Worm (Caenorhabditis elegans): ENCODE data around the gene fpn-1.2.

The fpn-1.2 gene

ce11 chrV:1480841-1481240, 16.3 kb upstream of the fpn-1.2 start:
- TF ChIP-seq snpc-4 (tag; optimal IDR thresholded peaks at IDR 0.05) (no peak), ceh-82 (tag; optimal IDR thresholded peaks at IDR 0.05) (no peak), dmd-4 (tag; optimal IDR thresholded peaks at IDR 0.05) (no peak), nhr-129 (tag; optimal IDR thresholded peaks at IDR 0.05) (peak; percentile 58), nhr-11 (tag; optimal IDR thresholded peaks at IDR 0.05) (no peak), sma-9 (GFP tag; optimal IDR thresholded peaks at IDR 0.05) (peak; percentile 6), sma-9 (tag; optimal IDR thresholded peaks at IDR 0.05) (no peak), nhr-12 (tag; optimal IDR thresholded peaks at IDR 0.05) (no peak), zag-1 (tag; optimal IDR thresholded peaks at IDR 0.05) (no peak), nhr-10 (tag; optimal IDR thresholded peaks at IDR 0.05) (no peak), elt-1 (tag; optimal IDR thresholded peaks at IDR 0.05) (no peak), F13H6.1 (tag; optimal IDR thresholded peaks at IDR 0.05) (peak; percentile 58), crh-2 (tag; optimal IDR thresholded peaks at IDR 0.05) (no peak), nhr-6 (tag; optimal IDR thresholded peaks at IDR 0.05) (no peak), nhr-25 (tag; optimal IDR thresholded peaks at IDR 0.05) (no peak), mbf-1 (tag; optimal IDR thresholded peaks at IDR 0.05) (no peak), ztf-11 (tag; optimal IDR thresholded peaks at IDR 0.05) (no peak), ama-1 (optimal IDR thresholded peaks at IDR 0.05) (no peak), gmeb-1 (tag; optimal IDR thresholded peaks at IDR 0.05) (no peak)

ce11 chrV:1476841-1477240, 12.3 kb upstream of the fpn-1.2 start:
- TF ChIP-seq lsy-2 (tag; optimal IDR thresholded peaks at IDR 0.05) (no peak), nhr-23 (tag; optimal IDR thresholded peaks at IDR 0.05) (no peak)

ce11 chrV:1476284-1476792, 11.8 kb upstream of the fpn-1.2 start:
- TF ChIP-seq C34F6.9 (tag; optimal IDR thresholded peaks at IDR 0.05) (no peak), sma-3 (GFP tag; optimal IDR thresholded peaks at IDR 0.05) (no peak), aly-2 (tag; optimal IDR thresholded peaks at IDR 0.05) (no peak), mab-5 (tag; optimal IDR thresholded peaks at IDR 0.05) (no peak), ama-1 (optimal IDR thresholded peaks at IDR 0.05) (no peak)

ce11 chrV:1474486-1475125, 10.1 kb upstream of the fpn-1.2 start, which contains the start of the genes F53E2.2 and unc-60:
TSS of gene F53E2.2 (plus strand) at chrV:1475086.
TSS of gene unc-60 (plus strand) at chrV:1475086.
- TF ChIP-seq lin-39 (tag; optimal IDR thresholded peaks at IDR 0.05) (no peak), nhr-129 (tag; optimal IDR thresholded peaks at IDR 0.05) (peak; percentile 85), nhr-25 (tag; optimal IDR thresholded peaks at IDR 0.05) (peak; percentile 29), ztf-4 (tag; optimal IDR thresholded peaks at IDR 0.05) (peak; percentile 44), nhr-6 (tag; optimal IDR thresholded peaks at IDR 0.05) (no peak), nhr-237 (tag; optimal IDR thresholded peaks at IDR 0.05) (no peak), elt-3 (tag; optimal IDR thresholded peaks at IDR 0.05) (no peak), egl-27 (tag; optimal IDR thresholded peaks at IDR 0.05) (peak; percentile 31), nhr-23 (tag; optimal IDR thresholded peaks at IDR 0.05) (no peak), C34F6.9 (tag; optimal IDR thresholded peaks at IDR 0.05) (peak; percentile 83), ceh-82 (tag; optimal IDR thresholded peaks at IDR 0.05) (peak; percentile 16), ztf-1 (GFP tag; conservative IDR thresholded peaks at IDR 0.05) (no peak), mab-5 (tag; optimal IDR thresholded peaks at IDR 0.05) (peak; percentile 39), alr-1 (tag; optimal IDR thresholded peaks at IDR 0.05) (no peak), peb-1 (tag; optimal IDR thresholded peaks at IDR 0.05) (no peak), unc-62 (GFP tag; optimal IDR thresholded peaks at IDR 0.05) (no peak), lin-13 (GFP tag; optimal IDR thresholded peaks at IDR 0.05) (no peak), nhr-77 (tag; optimal IDR thresholded peaks at IDR 0.05) (no peak), blmp-1 (tag; optimal IDR thresholded peaks at IDR 0.05; ENCODE audit: insufficient read depth) (no peak), zag-1 (tag; optimal IDR thresholded peaks at IDR 0.05) (peak; percentile 62), nhr-10 (tag; optimal IDR thresholded peaks at IDR 0.05) (no peak), elt-1 (tag; optimal IDR thresholded peaks at IDR 0.05) (no peak), lin-11 (tag; optimal IDR thresholded peaks at IDR 0.05) (peak; percentile 5), lsy-2 (tag; optimal IDR thresholded peaks at IDR 0.05) (peak in 1 of 2 experiments; percentile 43), mdl-1 (tag; optimal IDR thresholded peaks at IDR 0.05) (peak; percentile 10 to 73), ZK546.5 (tag; optimal IDR thresholded peaks at IDR 0.05) (no peak), sma-3 (GFP tag; optimal IDR thresholded peaks at IDR 0.05) (peak; percentile 14), mbf-1 (tag; optimal IDR thresholded peaks at IDR 0.05) (no peak), crh-2 (tag; optimal IDR thresholded peaks at IDR 0.05) (peak; percentile 25), sem-4 (tag; optimal IDR thresholded peaks at IDR 0.05) (peak; percentile 35), fos-1 (tag; optimal IDR thresholded peaks at IDR 0.05) (peak; percentile 36), ama-1 (optimal IDR thresholded peaks at IDR 0.05) (no peak), nhr-21 (tag; optimal IDR thresholded peaks at IDR 0.05) (no peak), F13H6.1 (tag; optimal IDR thresholded peaks at IDR 0.05) (peak; percentile 94), snpc-4 (tag; optimal IDR thresholded peaks at IDR 0.05) (no peak), dmd-4 (tag; optimal IDR thresholded peaks at IDR 0.05) (no peak), sma-9 (GFP tag; optimal IDR thresholded peaks at IDR 0.05) (peak; percentile 48), sma-9 (tag; optimal IDR thresholded peaks at IDR 0.05) (no peak), nhr-11 (tag; optimal IDR thresholded peaks at IDR 0.05) (no peak), aly-2 (tag; optimal IDR thresholded peaks at IDR 0.05) (no peak), nhr-12 (tag; optimal IDR thresholded peaks at IDR 0.05) (no peak), skn-1 (tag; optimal IDR thresholded peaks at IDR 0.05) (peak; percentile 1), gmeb-1 (tag; optimal IDR thresholded peaks at IDR 0.05) (peak; percentile 30), ztf-11 (tag; optimal IDR thresholded peaks at IDR 0.05) (no peak)
